Fruit fly (Drosophila melanogaster) whole organism, adult: ENCODE measurements around the gene Obp28a.

Experiments
- CG11617 ChIP-seq: fragments of 200-800 bp; sonication (Bioruptor generic); optimal IDR thresholded peaks from 2 replicates; lab custom pipeline; 2017; ENCODE audit warnings: mild to moderate bottlenecking, missing biosample characterization, missing genetic modification reagents, missing genetic modification characterization
- CG12768 ChIP-seq: fragments of 200-800 bp; sonication (Bioruptor generic); optimal IDR thresholded peaks from 2 replicates; lab custom pipeline; 2017; ENCODE audit warnings: missing biosample characterization, missing genetic modification characterization, mild to moderate bottlenecking, moderate library complexity, missing genetic modification reagents
- CG14711 ChIP-seq: fragments of 200-800 bp; sonication (Bioruptor generic); optimal IDR thresholded peaks from 2 replicates; lab custom pipeline; 2018; ENCODE audit warnings: missing biosample characterization, mild to moderate bottlenecking, missing genetic modification characterization, moderate library complexity
- CG1620 ChIP-seq: fragments of 200-800 bp; sonication (Bioruptor generic); optimal IDR thresholded peaks from 2 replicates; lab custom pipeline; 2016; ENCODE audit warnings: missing biosample characterization, missing genetic modification characterization
- CG33017 ChIP-seq: fragments of 200-800 bp; sonication (Bioruptor generic); optimal IDR thresholded peaks from 2 replicates; lab custom pipeline; 2018; ENCODE audit warnings: missing biosample characterization, mild to moderate bottlenecking, missing genetic modification characterization, moderate library complexity
- Clk ChIP-seq: fragments of 200-800 bp; sonication (Bioruptor generic); optimal IDR thresholded peaks from 2 replicates; lab custom pipeline; 2017; ENCODE audit warnings: missing biosample characterization, missing genetic modification characterization
- Crg-1 ChIP-seq: fragments of 200-800 bp; sonication (Bioruptor generic); optimal IDR thresholded peaks from 2 replicates; lab custom pipeline; 2016; ENCODE audit warnings: missing biosample characterization, missing genetic modification characterization
- bab1 ChIP-seq: fragments of 200-800 bp; sonication (Bioruptor generic); optimal IDR thresholded peaks from 3 replicates; lab custom pipeline; 2019; ENCODE audit warnings: missing biosample characterization, mild to moderate bottlenecking, missing genetic modification characterization, moderate library complexity
- cnc ChIP-seq, 2 experiments: fragments of >200 bp; optimal IDR thresholded peaks; 2 replicates each; lab custom pipeline; 2017
- kay ChIP-seq: fragments of 200-800 bp; sonication (Bioruptor generic); peaks from one replicate; lab custom pipeline; 2016; ENCODE audit warnings: missing biosample characterization, missing genetic modification characterization, borderline replicate concordance
- pad ChIP-seq: fragments of 200-800 bp; sonication (Bioruptor generic); optimal IDR thresholded peaks from 3 replicates; lab custom pipeline; 2017; ENCODE audit warnings: missing biosample characterization, missing genetic modification characterization, mild to moderate bottlenecking, moderate library complexity, missing genetic modification reagents
- toe ChIP-seq: fragments of 200-800 bp; sonication (Bioruptor generic); optimal IDR thresholded peaks from 2 replicates; lab custom pipeline; 2016; ENCODE audit warnings: missing biosample characterization, missing genetic modification characterization

dm6 chr2L:7519580-7520174, 22.5 kb upstream of the Obp28a start:
- no peak for TF ChIP-seq cnc (optimal IDR thresholded peaks at IDR 0.05; lab: Kevin White, UChicago)
- no peak for TF ChIP-seq CG14711
- no peak for TF ChIP-seq Clk
- no peak for TF ChIP-seq kay (GFP tag; lab: Kevin White, UChicago)
- no peak for TF ChIP-seq Crg-1
- TF ChIP-seq pad (GFP tag; lab: Kevin White, UChicago) = no peak
- no peak for TF ChIP-seq toe (GFP tag; lab: Kevin White, UChicago)
- no peak for TF ChIP-seq CG12768 (GFP tag; lab: Kevin White, UChicago)
- no peak for TF ChIP-seq CG11617 (GFP tag; lab: Kevin White, UChicago)
- no peak for TF ChIP-seq CG1620
- no peak for TF ChIP-seq bab1 (GFP tag; lab: Kevin White, UChicago)
- no peak for TF ChIP-seq CG33017
